Worm (Caenorhabditis elegans) whole organism, mixed stage, embryonic: ENCODE measurements around the gene gcy-7.

ENCODE experiments used
- M03D4.4 ChIP-seq: sonication (generic microtip); optimal IDR thresholded peaks from 2 replicates; lab custom pipeline; 2017; ENCODE audit warnings: mild to moderate bottlenecking, missing genetic modification characterization, missing compliant biosample characterization
- bed-3 ChIP-seq: fragments of 200-800 bp; sonication (Bioruptor generic); optimal IDR thresholded peaks from 3 replicates; lab custom pipeline; 2018; ENCODE audit warnings: mild to moderate bottlenecking, missing genetic modification characterization, moderate library complexity, missing compliant biosample characterization
- ceh-39 ChIP-seq: fragments of 150-350 bp; optimal IDR thresholded peaks from 2 replicates; lab custom pipeline; 2014; ENCODE audit warnings: missing biosample characterization, missing genetic modification characterization
- ceh-43 ChIP-seq: fragments of 200-800 bp; sonication (Bioruptor generic); optimal IDR thresholded peaks from 2 replicates; lab custom pipeline; 2018; ENCODE audit warnings: mild to moderate bottlenecking, missing genetic modification characterization, moderate library complexity, missing compliant biosample characterization
- ceh-83 ChIP-seq: fragments of 200-800 bp; sonication (Bioruptor generic); optimal IDR thresholded peaks from 2 replicates; lab custom pipeline; 2018; ENCODE audit warnings: mild to moderate bottlenecking, missing genetic modification characterization, missing compliant biosample characterization
- ces-1 ChIP-seq: fragments of 150-350 bp; optimal IDR thresholded peaks from 2 replicates; lab custom pipeline; 2014; ENCODE audit warnings: missing biosample characterization, missing genetic modification reagents, missing genetic modification characterization
- cnd-1 ChIP-seq: fragments of 200-800 bp; sonication (Bioruptor generic); optimal IDR thresholded peaks from 2 replicates; lab custom pipeline; 2018; ENCODE audit warnings: mild to moderate bottlenecking, missing genetic modification characterization, missing compliant biosample characterization
- drap-1 ChIP-seq: fragments of 200-800 bp; sonication (Bioruptor generic); optimal IDR thresholded peaks from 3 replicates; lab custom pipeline; 2018; ENCODE audit warnings: mild to moderate bottlenecking, missing genetic modification characterization, missing compliant biosample characterization
- elt-3 ChIP-seq: fragments of 150-350 bp; optimal IDR thresholded peaks from 2 replicates; lab custom pipeline; 2014; ENCODE audit warnings: missing biosample characterization, missing genetic modification characterization
- flh-1 ChIP-seq: fragments of 200-800 bp; sonication (Bioruptor generic); optimal IDR thresholded peaks from 2 replicates; lab custom pipeline; 2018; ENCODE audit warnings: mild to moderate bottlenecking, missing genetic modification characterization, moderate library complexity, missing compliant biosample characterization
- ham-2 ChIP-seq: fragments of 200-800 bp; sonication (Bioruptor generic); optimal IDR thresholded peaks from 2 replicates; lab custom pipeline; 2018; ENCODE audit warnings: mild to moderate bottlenecking, missing genetic modification characterization, missing compliant biosample characterization
- hlh-1 ChIP-seq: fragments of 150-350 bp; optimal IDR thresholded peaks from 2 replicates; lab custom pipeline; 2014; ENCODE audit warnings: missing biosample characterization, missing genetic modification reagents, missing genetic modification characterization
- lin-13 ChIP-seq: fragments of 150-350 bp; optimal IDR thresholded peaks from 2 replicates; lab custom pipeline; 2014; ENCODE audit warnings: missing biosample characterization, missing genetic modification characterization
- lsy-2 ChIP-seq: fragments of 150-350 bp; optimal IDR thresholded peaks from 2 replicates; lab custom pipeline; 2014; ENCODE audit warnings: missing biosample characterization, missing genetic modification characterization
- mab-5 ChIP-seq: fragments of 150-350 bp; optimal IDR thresholded peaks from 2 replicates; lab custom pipeline; 2014; ENCODE audit warnings: missing biosample characterization, missing genetic modification characterization
- mep-1 ChIP-seq: fragments of 150-350 bp; optimal IDR thresholded peaks from 2 replicates; lab custom pipeline; 2017; ENCODE audit warnings: missing biosample characterization, missing genetic modification reagents, missing genetic modification characterization, inconsistent platforms
- mls-2 ChIP-seq: sonication (generic microtip); optimal IDR thresholded peaks from 2 replicates; lab custom pipeline; 2016; ENCODE audit warnings: mild to moderate bottlenecking, missing genetic modification characterization, moderate library complexity, missing compliant biosample characterization
- nhr-12 ChIP-seq: fragments of 150-350 bp; optimal IDR thresholded peaks from 2 replicates; lab custom pipeline; 2014; ENCODE audit warnings: missing biosample characterization, missing genetic modification characterization
- nhr-2 ChIP-seq: fragments of 150-350 bp; optimal IDR thresholded peaks from 2 replicates; lab custom pipeline; 2014; ENCODE audit warnings: missing biosample characterization, missing genetic modification characterization
- nhr-237 ChIP-seq: fragments of 150-350 bp; optimal IDR thresholded peaks from 2 replicates; lab custom pipeline; 2014; ENCODE audit warnings: missing biosample characterization, missing genetic modification characterization
- nhr-28 ChIP-seq: fragments of 150-350 bp; optimal IDR thresholded peaks from 2 replicates; lab custom pipeline; 2014; ENCODE audit warnings: missing biosample characterization, missing genetic modification characterization
- nhr-76 ChIP-seq: sonication (generic microtip); optimal IDR thresholded peaks from 2 replicates; lab custom pipeline; 2017; ENCODE audit warnings: missing biosample characterization, missing genetic modification characterization
- pha-4 ChIP-seq: fragments of 150-350 bp; optimal IDR thresholded peaks from 2 replicates; lab custom pipeline; 2018; ENCODE audit warnings: missing biosample characterization, missing genetic modification reagents, missing genetic modification characterization
- sem-2 ChIP-seq: fragments of 200-800 bp; sonication (Bioruptor generic); optimal IDR thresholded peaks from 2 replicates; lab custom pipeline; 2018; ENCODE audit warnings: mild to moderate bottlenecking, missing genetic modification characterization, missing compliant biosample characterization
- snpc-4 ChIP-seq: fragments of 150-350 bp; optimal IDR thresholded peaks from 2 replicates; lab custom pipeline; 2014; ENCODE audit warnings: missing biosample characterization, missing genetic modification characterization
- sptf-1 ChIP-seq: sonication (generic microtip); optimal IDR thresholded peaks from 2 replicates; lab custom pipeline; 2017; ENCODE audit warnings: mild to moderate bottlenecking, missing genetic modification characterization, moderate library complexity, missing compliant biosample characterization
- tbx-8 ChIP-seq: fragments of 200-800 bp; sonication (Bioruptor generic); optimal IDR thresholded peaks from 2 replicates; lab custom pipeline; 2018; ENCODE audit warnings: mild to moderate bottlenecking, missing genetic modification characterization, moderate library complexity, missing compliant biosample characterization
- unc-120 ChIP-seq: sonication (generic microtip); optimal IDR thresholded peaks from 2 replicates; lab custom pipeline; 2017; ENCODE audit warnings: missing genetic modification characterization, missing compliant biosample characterization; ENCODE audit not compliant: poor library complexity, severe bottlenecking
- unc-39 ChIP-seq: fragments of 150-350 bp; optimal IDR thresholded peaks from 2 replicates; lab custom pipeline; 2014; ENCODE audit warnings: missing biosample characterization, missing genetic modification characterization
- unc-62 ChIP-seq: fragments of 150-350 bp; optimal IDR thresholded peaks from 2 replicates; lab custom pipeline; 2014; ENCODE audit warnings: missing biosample characterization, missing genetic modification reagents, missing genetic modification characterization
- ztf-11 ChIP-seq: fragments of 150-350 bp; optimal IDR thresholded peaks from 2 replicates; lab custom pipeline; 2014; ENCODE audit warnings: missing biosample characterization, missing genetic modification characterization

Gene gcy-7

DNA sequence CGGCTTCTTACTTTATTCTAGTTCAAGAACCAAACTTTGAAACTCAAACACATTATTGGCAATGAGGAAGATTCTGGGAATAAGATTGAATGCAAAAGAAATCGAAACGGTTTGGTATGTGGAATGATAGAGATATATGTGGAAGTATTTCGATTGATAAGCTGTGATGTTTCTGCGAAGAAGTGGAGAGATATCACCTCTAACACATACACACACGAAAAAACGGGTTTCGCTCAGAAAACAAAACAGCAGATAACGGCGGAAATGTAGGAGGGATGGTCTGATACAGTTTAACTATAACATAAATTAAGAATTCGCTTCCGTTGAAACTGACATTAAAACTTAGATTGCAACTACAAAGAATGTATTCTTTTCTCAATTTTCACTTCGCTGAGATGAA lies 14.1 kb downstream of the gcy-7 start:
- TF ChIP-seq sptf-1 (tag; lab: Kevin White, UChicago) (no peak), nhr-237 (tag; lab: Kevin White, UChicago) (no peak), ceh-39 (tag; lab: Kevin White, UChicago) (no peak), hlh-1 (tag; lab: Kevin White, UChicago) (no peak), ceh-83 (GFP tag; lab: Kevin White, UChicago) (no peak), pha-4 (tag; lab: Kevin White, UChicago) (no peak), nhr-2 (no peak), tbx-8 (GFP tag; lab: Kevin White, UChicago) (no peak), nhr-28 (no peak), unc-120 (tag; lab: Kevin White, UChicago) (no peak), elt-3 (tag; lab: Kevin White, UChicago) (no peak), bed-3 (GFP tag; lab: Kevin White, UChicago) (no peak), unc-62 (no peak)

DNA sequence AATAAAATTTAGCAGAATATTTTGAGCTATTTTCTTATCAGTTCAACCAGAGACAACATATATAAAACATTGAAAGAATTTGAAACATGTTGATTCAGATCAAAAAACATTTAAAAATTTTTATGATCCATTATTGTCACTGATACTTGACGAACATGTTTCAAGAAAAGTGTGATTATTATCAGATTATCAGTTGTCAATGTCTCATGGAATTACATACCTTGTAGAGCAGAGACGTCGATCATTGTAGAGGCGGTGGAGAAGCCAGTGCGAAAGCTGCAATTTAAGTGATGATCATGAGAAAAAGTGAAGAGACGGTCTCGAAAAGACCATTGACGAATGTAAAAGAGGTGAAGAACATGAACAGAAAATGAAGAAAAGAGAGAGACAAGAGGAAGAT lies 15.2 kb downstream of the gcy-7 start, which contains the start of gene F52E1.9:
TSS of gene F52E1.9 (minus strand) at position 278 of the 400 bp plus-strand sequence.
- no peak for TF ChIP-seq elt-3 (tag; lab: Kevin White, UChicago)

DNA sequence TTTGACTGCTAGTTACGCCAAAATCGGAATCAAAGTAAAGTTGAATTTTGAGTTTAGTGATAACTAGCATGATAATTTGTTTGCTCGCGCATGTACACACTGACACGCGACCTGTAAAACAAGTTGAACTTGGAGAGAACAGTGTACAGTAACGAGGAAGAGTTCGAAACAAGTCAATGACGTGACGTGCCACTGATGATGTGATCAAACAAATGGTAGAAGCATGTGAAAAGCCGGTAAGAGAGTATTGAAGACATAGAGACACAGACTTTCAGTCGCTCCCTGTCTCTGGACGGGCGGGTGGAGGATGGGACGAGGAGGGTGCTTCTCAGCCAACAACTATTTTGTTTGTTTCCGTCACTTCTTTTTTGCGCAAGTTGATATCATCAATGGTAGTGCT lies 16.0 kb downstream of the gcy-7 start:
- TF ChIP-seq ceh-83 (GFP tag; lab: Kevin White, UChicago) (no peak), lsy-2 (tag; lab: Kevin White, UChicago) (no peak), tbx-8 (GFP tag; lab: Kevin White, UChicago) (no peak), nhr-237 (tag; lab: Kevin White, UChicago) (no peak), unc-39 (tag; lab: Kevin White, UChicago) (no peak), nhr-12 (tag; lab: Kevin White, UChicago) (no peak), drap-1 (GFP tag; lab: Kevin White, UChicago) (no peak)
- TF ChIP-seq, all 35 proteins: peak for 0

DNA sequence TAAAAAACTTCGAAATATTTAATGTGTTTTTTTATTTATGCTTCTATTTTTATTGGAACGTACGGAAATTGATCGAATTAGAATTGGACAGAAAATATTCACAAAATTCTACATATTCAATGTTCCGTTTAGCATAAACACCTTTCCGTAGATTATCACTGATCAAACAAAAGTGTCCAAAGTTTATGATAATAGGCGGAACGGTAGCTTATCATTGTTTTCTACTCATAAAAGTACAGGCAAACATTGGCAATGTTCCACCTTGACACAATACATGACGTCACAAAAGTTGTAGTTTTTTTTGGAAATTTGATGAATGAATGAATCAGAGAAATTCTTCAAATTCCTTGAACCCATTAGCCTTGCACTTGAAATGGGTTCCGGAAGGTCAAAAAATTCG lies 16.8 kb downstream of the gcy-7 start:
- no peak for TF ChIP-seq drap-1 (GFP tag; lab: Kevin White, UChicago)
- TF ChIP-seq pha-4 (tag; lab: Kevin White, UChicago) = no peak
- TF ChIP-seq lin-13 = no peak
- TF ChIP-seq ceh-43 (GFP tag; lab: Kevin White, UChicago) = no peak
- no peak for TF ChIP-seq mab-5 (tag; lab: Kevin White, UChicago)
- no peak for TF ChIP-seq snpc-4 (tag; lab: Kevin White, UChicago)
- TF ChIP-seq M03D4.4 (tag; lab: Kevin White, UChicago) = no peak
- TF ChIP-seq nhr-76 = no peak
- no peak for TF ChIP-seq nhr-12 (tag; lab: Kevin White, UChicago)
- no peak for TF ChIP-seq mls-2 (tag; lab: Kevin White, UChicago)
- no peak for TF ChIP-seq ces-1 (GFP tag; lab: Kevin White, UChicago)
- no peak for TF ChIP-seq mep-1 (tag; lab: Kevin White, UChicago)

DNA sequence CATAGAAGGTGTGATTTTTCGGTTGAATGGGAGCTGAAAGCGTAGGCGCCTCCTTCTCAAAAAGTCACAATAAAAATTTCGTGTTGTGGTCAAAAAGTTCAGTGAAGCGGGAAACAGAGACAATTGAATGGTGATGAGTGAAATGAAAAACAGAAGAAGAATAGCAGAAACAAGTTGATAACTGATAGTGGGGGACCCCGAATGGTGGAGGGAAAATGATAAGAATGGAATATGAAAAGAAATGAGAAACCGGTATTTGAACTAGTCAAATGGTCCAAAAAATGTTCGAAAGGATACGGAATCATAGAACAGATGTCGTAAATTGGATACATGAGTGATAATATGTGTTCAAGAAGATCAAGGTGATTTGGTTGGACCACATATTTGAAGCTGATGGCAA lies 17.2 kb downstream of the gcy-7 start:
- TF ChIP-seq drap-1 (GFP tag; lab: Kevin White, UChicago) (no peak), mls-2 (tag; lab: Kevin White, UChicago) (no peak), ztf-11 (tag; lab: Kevin White, UChicago) (no peak), flh-1 (no peak), pha-4 (tag; lab: Kevin White, UChicago) (no peak), cnd-1 (tag; lab: Kevin White, UChicago) (no peak), nhr-2 (no peak), lsy-2 (tag; lab: Kevin White, UChicago) (no peak), mab-5 (tag; lab: Kevin White, UChicago) (no peak), M03D4.4 (tag; lab: Kevin White, UChicago) (no peak), ceh-83 (GFP tag; lab: Kevin White, UChicago) (no peak), lin-13 (no peak), sem-2 (no peak), unc-39 (tag; lab: Kevin White, UChicago) (no peak), bed-3 (GFP tag; lab: Kevin White, UChicago) (no peak), ceh-43 (GFP tag; lab: Kevin White, UChicago) (no peak), nhr-237 (tag; lab: Kevin White, UChicago) (no peak), ham-2 (no peak), unc-62 (no peak), ces-1 (GFP tag; lab: Kevin White, UChicago) (no peak)
